ENCODE assay signal across 4 worm cellular contexts in the genomic region with DNA sequence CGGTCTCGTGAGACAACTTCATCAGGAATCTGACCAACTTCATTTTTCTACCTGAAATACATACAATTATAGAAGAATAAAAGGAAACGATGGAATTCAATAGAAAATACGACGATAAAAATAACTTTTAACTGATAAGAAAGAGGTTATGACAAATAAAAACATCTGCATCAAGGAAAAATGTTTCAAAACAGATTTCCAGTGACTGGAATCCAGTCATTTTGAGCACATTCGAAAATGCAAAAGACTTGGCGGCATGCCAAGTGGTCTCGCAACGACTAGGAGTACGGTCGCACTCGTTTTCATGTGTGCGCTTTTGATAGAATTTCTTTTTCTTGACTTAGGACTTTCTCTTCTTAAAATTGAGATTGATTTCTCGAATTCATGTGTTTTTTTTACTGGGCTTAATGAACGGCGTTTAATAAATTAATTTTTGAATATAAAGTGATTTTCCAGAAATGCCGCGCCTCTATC.
TF ChIP-seq lines count a peak whose summit lies in the region.

snr-3 (minus strand) TSS at position 51 of the 474 bp plus-strand sequence.
rsp-5 (plus strand) TSS at position 455 of the 474 bp plus-strand sequence.

TF ChIP-seq in whole organism, L1 larva, 84 proteins besides CTCF, POLR2A, EP300 and RAD21 (continued from another document and continues in another):
- TF ChIP-seq tlp-1 (tag; optimal IDR thresholded peaks at IDR 0.05; lab: Kevin White, UChicago) (no peak), mab-9 (GFP tag; IDR thresholded peaks at IDR 0.05; lab: Robert Waterston, UW) (no peak), nhr-84 (tag; optimal IDR thresholded peaks at IDR 0.05; lab: Kevin White, UChicago) (no peak), blmp-1 (tag; optimal IDR thresholded peaks at IDR 0.05; lab: Kevin White, UChicago) (peak; percentile 77), ama-1 (optimal IDR thresholded peaks at IDR 0.05; lab: Kevin White, UChicago) (peak; percentile 15), C04F5.9 (tag; optimal IDR thresholded peaks at IDR 0.05; lab: Kevin White, UChicago) (no peak), tbx-2 (tag; optimal IDR thresholded peaks at IDR 0.05; lab: Kevin White, UChicago) (peak; percentile 51), mep-1 (tag; optimal IDR thresholded peaks at IDR 0.05; lab: Kevin White, UChicago) (peak; percentile 61), C34B4.2 (tag; optimal IDR thresholded peaks at IDR 0.05; lab: Kevin White, UChicago) (no peak), ces-1 (GFP tag; optimal IDR thresholded peaks at IDR 0.05; lab: Kevin White, UChicago) (no peak), nhr-85 (tag; lab: Kevin White, UChicago) (peak; percentile 84), xbp-1 (tag; optimal IDR thresholded peaks at IDR 0.05; lab: Kevin White, UChicago) (peak; percentile 55), nhr-237 (tag; optimal IDR thresholded peaks at IDR 0.05; lab: Kevin White, UChicago) (no peak), alr-1 (tag; optimal IDR thresholded peaks at IDR 0.05; lab: Kevin White, UChicago; ENCODE audit: borderline replicate concordance) (no peak), aha-1 (tag; optimal IDR thresholded peaks at IDR 0.05; lab: Kevin White, UChicago) (no peak), ceh-82 (tag; optimal IDR thresholded peaks at IDR 0.05; lab: Kevin White, UChicago) (peak; percentile 38 to 68 (median 63)), mdl-1 (tag; optimal IDR thresholded peaks at IDR 0.05; lab: Kevin White, UChicago) (peak in 1 of 2 experiments; percentile 41), ceh-88 (GFP tag; IDR thresholded peaks at IDR 0.05; lab: Robert Waterston, UW) (no peak), nhr-71 (tag; optimal IDR thresholded peaks at IDR 0.05; lab: Kevin White, UChicago) (peak; percentile 81), pqm-1 (tag; optimal IDR thresholded peaks at IDR 0.05; lab: Kevin White, UChicago) (no peak), nhr-28 (tag; optimal IDR thresholded peaks at IDR 0.05; lab: Kevin White, UChicago) (no peak), nhr-47 (tag; optimal IDR thresholded peaks at IDR 0.05; lab: Kevin White, UChicago) (peak; percentile 71), elt-3 (tag; optimal IDR thresholded peaks at IDR 0.05; lab: Kevin White, UChicago) (peak in 2 of 6 experiments; percentile 43 to 61), ztf-11 (tag; optimal IDR thresholded peaks at IDR 0.05; lab: Kevin White, UChicago) (peak in 1 of 2 experiments; percentile 32), lin-35 (GFP tag; optimal IDR thresholded peaks at IDR 0.05; lab: Kevin White, UChicago) (peak; percentile 78 to 91), nhr-11 (tag; optimal IDR thresholded peaks at IDR 0.05; lab: Kevin White, UChicago) (no peak), nhr-90 (tag; optimal IDR thresholded peaks at IDR 0.05; lab: Kevin White, UChicago; ENCODE audit: poor library complexity) (peak; percentile 51), unc-30 (tag; optimal IDR thresholded peaks at IDR 0.05; lab: Kevin White, UChicago) (no peak), lin-15B (tag; optimal IDR thresholded peaks at IDR 0.05; lab: Kevin White, UChicago) (peak; percentile 70), egl-13 (tag; optimal IDR thresholded peaks at IDR 0.05; lab: Kevin White, UChicago) (no peak), hlh-17 (GFP tag; optimal IDR thresholded peaks at IDR 0.05; lab: Kevin White, UChicago; ENCODE audit: borderline replicate concordance) (no peak)

TF ChIP-seq in whole organism, L2 larva, 48 proteins besides CTCF, POLR2A, EP300 and RAD21 (continued from another document):
- TF ChIP-seq mdl-1 (tag; optimal IDR thresholded peaks at IDR 0.05; lab: Kevin White, UChicago), result peak in 1 of 2 experiments; percentile 31
- no peak for TF ChIP-seq skn-1 (tag; optimal IDR thresholded peaks at IDR 0.05; lab: Kevin White, UChicago)
- TF ChIP-seq nhr-6 (tag; optimal IDR thresholded peaks at IDR 0.05; lab: Kevin White, UChicago), result peak; percentile 35
- no peak for TF ChIP-seq nhr-237 (tag; optimal IDR thresholded peaks at IDR 0.05; lab: Kevin White, UChicago)
- peak; percentile 72 for TF ChIP-seq crh-2 (tag; optimal IDR thresholded peaks at IDR 0.05; lab: Kevin White, UChicago)
- peak; percentile 10 for TF ChIP-seq blmp-1 (tag; optimal IDR thresholded peaks at IDR 0.05; lab: Kevin White, UChicago; ENCODE audit: insufficient read depth)
- no peak for TF ChIP-seq nhr-77 (tag; optimal IDR thresholded peaks at IDR 0.05; lab: Kevin White, UChicago)
- TF ChIP-seq alr-1 (tag; optimal IDR thresholded peaks at IDR 0.05; lab: Kevin White, UChicago), result no peak
- peak; percentile 96 to 99 for TF ChIP-seq lsy-2 (tag; optimal IDR thresholded peaks at IDR 0.05; lab: Kevin White, UChicago)

TF ChIP-seq in whole organism, L4 larva, 104 proteins besides CTCF, POLR2A, EP300 and RAD21 (continued from another document):
- TF ChIP-seq mep-1 (tag; optimal IDR thresholded peaks at IDR 0.05; lab: Kevin White, UChicago) (peak; percentile 76), lin-38 (GFP tag; IDR thresholded peaks at IDR 0.05; lab: Robert Waterston, UW) (peak; percentile 72), ZK337.2 (GFP tag; IDR thresholded peaks at IDR 0.05; lab: Robert Waterston, UW) (no peak), dpl-1 (GFP tag; optimal IDR thresholded peaks at IDR 0.05; lab: Kevin White, UChicago) (peak; percentile 81), F44E2.7 (GFP tag; IDR thresholded peaks at IDR 0.05; lab: Robert Waterston, UW) (no peak), lsy-2 (tag; optimal IDR thresholded peaks at IDR 0.05; lab: Kevin White, UChicago) (peak; percentile 92 to 99), mes-2 (tag; optimal IDR thresholded peaks at IDR 0.05; lab: Kevin White, UChicago; ENCODE audit: poor library complexity, severe bottlenecking) (peak; percentile 82), arid-1 (GFP tag; conservative IDR thresholded peaks at IDR 0.05; lab: Robert Waterston, UW) (0 out of 2 replicates have a peak, but pooled peaks have one; percentile 50), ztf-7 (tag; optimal IDR thresholded peaks at IDR 0.05; lab: Kevin White, UChicago) (peak; percentile 22), ama-1 (optimal IDR thresholded peaks at IDR 0.05; lab: Kevin White, UChicago) (peak; percentile 4), nhr-6 (tag; optimal IDR thresholded peaks at IDR 0.05; lab: Kevin White, UChicago) (peak; percentile 83), jun-1 (tag; optimal IDR thresholded peaks at IDR 0.05; lab: Kevin White, UChicago) (no peak)
TF ChIP-seq in whole organism, L4 larva: peak in this region for 29.

TF ChIP-seq in whole organism, young adult, 124 proteins besides CTCF, POLR2A, EP300 and RAD21 (continued from another document):
- TF ChIP-seq sdz-38 (tag; optimal IDR thresholded peaks at IDR 0.05; lab: Kevin White, UChicago) (no peak), nfya-1 (tag; optimal IDR thresholded peaks at IDR 0.05; lab: Kevin White, UChicago; ENCODE audit: borderline replicate concordance, insufficient read depth) (no peak), ceh-100 (GFP tag; IDR thresholded peaks at IDR 0.05; lab: Robert Waterston, UW) (0 out of 2 replicates have a peak, but pooled peaks have one; percentile 28), B0019.2 (GFP tag; conservative IDR thresholded peaks at IDR 0.05; lab: Robert Waterston, UW) (no peak), cebp-1 (GFP tag; IDR thresholded peaks at IDR 0.05; lab: Robert Waterston, UW) (no peak), cebp-1 (tag; optimal IDR thresholded peaks at IDR 0.05; lab: Kevin White, UChicago) (peak; percentile 34), nhr-120 (GFP tag; IDR thresholded peaks at IDR 0.05; lab: Robert Waterston, UW) (no peak), tbp1 (GFP tag; optimal IDR thresholded peaks at IDR 0.05; lab: Kevin White, UChicago) (peak; percentile 50), ztf-25 (GFP tag; IDR thresholded peaks at IDR 0.05; lab: Robert Waterston, UW) (no peak), ceh-91 (GFP tag; IDR thresholded peaks at IDR 0.05; lab: Robert Waterston, UW) (peak; percentile 56), F49E8.2 (tag; optimal IDR thresholded peaks at IDR 0.05; lab: Kevin White, UChicago; ENCODE audit: insufficient read depth) (peak; percentile 55), lin-54 (GFP tag; optimal IDR thresholded peaks at IDR 0.05; lab: Kevin White, UChicago) (peak; percentile 70), mxl-1 (tag; optimal IDR thresholded peaks at IDR 0.05; lab: Kevin White, UChicago) (no peak), hmg-1.2 (GFP tag; IDR thresholded peaks at IDR 0.05; lab: Robert Waterston, UW) (peak; percentile 45; the same call in 1 of the 2 replicates), snpc-4 (GFP tag; optimal IDR thresholded peaks at IDR 0.05; lab: Kevin White, UChicago) (no peak), snpc-4 (tag; optimal IDR thresholded peaks at IDR 0.05; lab: Kevin White, UChicago) (peak; percentile 32 to 58 (median 50)), ets-4 (GFP tag; optimal IDR thresholded peaks at IDR 0.05; lab: Kevin White, UChicago) (no peak), him-1 (tag; optimal IDR thresholded peaks at IDR 0.05; lab: Kevin White, UChicago) (peak; percentile 0), chd-7 (tag; optimal IDR thresholded peaks at IDR 0.05; lab: Kevin White, UChicago) (no peak), mel-28 (tag; optimal IDR thresholded peaks at IDR 0.05; lab: Kevin White, UChicago; ENCODE audit: borderline replicate concordance) (no peak), madf-6 (GFP tag; IDR thresholded peaks at IDR 0.05; lab: Robert Waterston, UW) (peak; percentile 89), ceh-79 (tag; optimal IDR thresholded peaks at IDR 0.05; lab: Kevin White, UChicago) (no peak), nhr-179 (tag; optimal IDR thresholded peaks at IDR 0.05; lab: Kevin White, UChicago) (no peak), ztf-22 (GFP tag; optimal IDR thresholded peaks at IDR 0.05; lab: Kevin White, UChicago) (no peak), zfh-2 (GFP tag; conservative IDR thresholded peaks at IDR 0.05; lab: Robert Waterston, UW) (no peak), lsy-27 (tag; optimal IDR thresholded peaks at IDR 0.05; lab: Kevin White, UChicago; ENCODE audit: borderline replicate concordance, insufficient read depth) (no peak), egrh-3 (GFP tag; IDR thresholded peaks at IDR 0.05; lab: Robert Waterston, UW) (no peak), K11D2.4 (GFP tag; IDR thresholded peaks at IDR 0.05; lab: Robert Waterston, UW) (no peak), T07F8.4 (tag; optimal IDR thresholded peaks at IDR 0.05; lab: Kevin White, UChicago) (no peak), lir-1 (GFP tag; conservative IDR thresholded peaks at IDR 0.05; lab: Robert Waterston, UW) (no peak), C06A6.2 (GFP tag; conservative IDR thresholded peaks at IDR 0.05; lab: Robert Waterston, UW) (no peak), lag-1 (GFP tag; IDR thresholded peaks at IDR 0.05; lab: Robert Waterston, UW) (no peak), attf-6 (GFP tag; IDR thresholded peaks at IDR 0.05; lab: Robert Waterston, UW) (no peak), mes-4 (tag; optimal IDR thresholded peaks at IDR 0.05; lab: Kevin White, UChicago) (no peak), nhr-80 (tag; optimal IDR thresholded peaks at IDR 0.05; lab: Kevin White, UChicago) (no peak), zim-3 (tag; optimal IDR thresholded peaks at IDR 0.05; lab: Kevin White, UChicago) (no peak), Y56A3A.18 (GFP tag; IDR thresholded peaks at IDR 0.05; lab: Robert Waterston, UW) (no peak), gei-17 (GFP tag; optimal IDR thresholded peaks at IDR 0.05; lab: Kevin White, UChicago) (no peak), ama-1 (optimal IDR thresholded peaks at IDR 0.05; lab: Kevin White, UChicago) (no peak), ama-1 (GFP tag; optimal IDR thresholded peaks at IDR 0.05; lab: Kevin White, UChicago) (no peak), F55B11.4 (tag; optimal IDR thresholded peaks at IDR 0.05; lab: Kevin White, UChicago; ENCODE audit: borderline replicate concordance, insufficient read depth) (no peak), egl-18 (GFP tag; IDR thresholded peaks at IDR 0.05; lab: Robert Waterston, UW) (no peak), K12H6.12 (tag; optimal IDR thresholded peaks at IDR 0.05; lab: Kevin White, UChicago) (no peak), ceh-27 (GFP tag; optimal IDR thresholded peaks at IDR 0.05; lab: Kevin White, UChicago) (no peak), madf-10 (tag; optimal IDR thresholded peaks at IDR 0.05; lab: Kevin White, UChicago) (no peak), atf-7 (tag; optimal IDR thresholded peaks at IDR 0.05; lab: Kevin White, UChicago) (no peak), tlf-1 (GFP tag; optimal IDR thresholded peaks at IDR 0.05; lab: Kevin White, UChicago) (peak; percentile 51), Y95B8A.8 (GFP tag; IDR thresholded peaks at IDR 0.05; lab: Robert Waterston, UW) (no peak), Y79H2A.3 (GFP tag; conservative IDR thresholded peaks at IDR 0.05; lab: Robert Waterston, UW) (no peak), bed-1 (GFP tag; IDR thresholded peaks at IDR 0.05; lab: Robert Waterston, UW) (no peak), tbx-9 (tag; optimal IDR thresholded peaks at IDR 0.05; lab: Kevin White, UChicago; ENCODE audit: borderline replicate concordance) (no peak), dox-1 (GFP tag; IDR thresholded peaks at IDR 0.05; lab: Robert Waterston, UW) (peak; percentile 81), Y67H2A.10 (GFP tag; conservative IDR thresholded peaks at IDR 0.05; lab: Robert Waterston, UW) (no peak), bed-2 (GFP tag; IDR thresholded peaks at IDR 0.05; lab: Robert Waterston, UW) (no peak), xnd-1 (tag; optimal IDR thresholded peaks at IDR 0.05; lab: Kevin White, UChicago) (peak; percentile 56), pbrm-1 (GFP tag; IDR thresholded peaks at IDR 0.05; lab: Robert Waterston, UW) (peak; percentile 52; the same call in 1 of the 2 replicates), F57C9.4 (tag; optimal IDR thresholded peaks at IDR 0.05; lab: Kevin White, UChicago) (no peak), egl-44 (GFP tag; IDR thresholded peaks at IDR 0.05; lab: Robert Waterston, UW) (no peak), F52B5.7 (tag; optimal IDR thresholded peaks at IDR 0.05; lab: Kevin White, UChicago) (no peak), rpc-1 (optimal IDR thresholded peaks at IDR 0.05; lab: Kevin White, UChicago) (no peak), rpc-1 (tag; optimal IDR thresholded peaks at IDR 0.05; lab: Kevin White, UChicago) (no peak), lin-40 (tag; optimal IDR thresholded peaks at IDR 0.05; lab: Kevin White, UChicago) (peak; percentile 12), snpc-1.1 (tag; optimal IDR thresholded peaks at IDR 0.05; lab: Kevin White, UChicago; ENCODE audit: insufficient read depth) (peak; percentile 47), F39B2.1 (GFP tag; IDR thresholded peaks at IDR 0.05; lab: Robert Waterston, UW) (no peak)
